Fruit fly (Drosophila melanogaster) S2 (cell line): ENCODE measurements around the gene CG13078.

Experiments used
- CG8478 ChIP-seq: fragments of >200 bp; optimal IDR thresholded peaks from 2 replicates; lab custom pipeline; 2018
- CTCF ChIP-seq, 2 experiments: fragments of >200 bp; optimal IDR thresholded peaks; 2 replicates each; lab custom pipeline; 2018

dm6 chr2L:19574364-19574763 is 10.6 kb downstream of the CG13078 start:
- TF ChIP-seq CTCF (optimal IDR thresholded peaks at IDR 0.05; lab: Kevin White, UChicago) (no peak), CG8478 (lab: Kevin White, UChicago) (no peak)
